Worm (Caenorhabditis elegans): Measurements from ENCODE around the gene mps-4.

Gene mps-4

DNA sequence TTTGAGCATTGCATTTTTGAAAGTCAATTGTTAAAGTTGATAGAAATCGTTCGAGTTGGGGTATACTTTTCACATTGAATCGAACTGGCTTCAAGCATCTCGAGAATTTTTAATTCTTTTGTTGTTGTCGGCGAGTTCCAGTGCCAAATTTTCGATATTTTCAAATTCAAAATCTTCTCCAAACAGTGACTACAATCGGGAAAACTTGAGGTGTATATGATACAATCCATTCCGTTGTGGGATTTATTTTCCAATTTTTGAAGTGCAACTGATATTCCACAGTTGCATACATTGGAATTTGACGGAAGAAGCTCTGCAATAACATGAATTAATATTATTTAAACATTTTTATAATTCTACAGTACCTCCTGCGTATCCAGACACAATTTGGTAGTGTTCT, 34.2 kb upstream of the mps-4 start:
- no peak for TF ChIP-seq pha-4 (tag; optimal IDR thresholded peaks at IDR 0.05)
- TF ChIP-seq lsy-2 (tag; optimal IDR thresholded peaks at IDR 0.05), result no peak
- TF ChIP-seq mab-5 (tag; optimal IDR thresholded peaks at IDR 0.05), result no peak
- no peak for TF ChIP-seq M03D4.4 (tag; optimal IDR thresholded peaks at IDR 0.05)

DNA sequence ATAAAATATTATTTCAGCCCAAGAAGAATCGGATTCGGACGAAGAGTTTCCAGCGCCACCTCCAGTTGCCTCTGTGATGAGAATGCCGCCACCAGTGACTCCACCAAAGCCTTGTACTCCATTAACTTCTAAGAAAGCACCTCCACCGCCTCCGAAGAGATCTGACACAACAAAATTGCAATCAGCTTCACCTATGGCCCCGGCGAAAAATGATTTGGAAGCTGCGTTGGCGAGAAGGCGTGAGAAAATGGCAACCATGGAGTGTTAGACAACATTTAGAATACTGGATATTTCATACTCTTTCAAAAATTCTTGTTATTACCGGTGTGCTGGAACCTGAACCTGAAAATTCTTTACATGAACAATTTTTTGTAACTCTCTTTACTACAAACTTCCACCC, 33.7 kb upstream of the mps-4 start:
- TF ChIP-seq tbx-8 (GFP tag; optimal IDR thresholded peaks at IDR 0.05) (no peak), ham-2 (GFP tag; optimal IDR thresholded peaks at IDR 0.05) (no peak), nhr-237 (tag; optimal IDR thresholded peaks at IDR 0.05) (no peak), lsy-2 (tag; optimal IDR thresholded peaks at IDR 0.05) (no peak), snpc-4 (tag; optimal IDR thresholded peaks at IDR 0.05) (no peak), mab-5 (tag; optimal IDR thresholded peaks at IDR 0.05) (no peak), ces-1 (GFP tag; optimal IDR thresholded peaks at IDR 0.05) (no peak), pha-4 (tag; optimal IDR thresholded peaks at IDR 0.05) (no peak), mls-2 (tag; optimal IDR thresholded peaks at IDR 0.05) (no peak), hlh-1 (tag; optimal IDR thresholded peaks at IDR 0.05) (no peak)

DNA sequence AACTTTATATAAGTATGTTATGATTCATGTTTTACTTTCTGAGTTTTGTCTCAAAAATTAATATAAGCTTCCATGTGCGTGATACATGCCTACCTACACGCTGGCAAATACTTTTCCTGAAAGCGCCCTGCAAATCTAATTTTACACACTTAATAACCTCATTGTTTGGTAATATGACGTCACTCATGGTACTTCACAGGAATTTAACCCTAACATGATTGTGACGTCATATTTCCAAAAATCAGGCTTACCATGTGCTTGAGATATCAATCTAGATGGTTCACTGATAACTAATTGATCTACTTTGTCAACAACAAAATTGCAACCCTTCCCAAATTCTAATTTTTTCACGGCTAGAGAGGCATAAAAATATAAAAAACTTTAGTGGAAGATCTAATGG, 31.9 kb upstream of the mps-4 start:
- peak; percentile 95 for TF ChIP-seq zip-8 (tag; optimal IDR thresholded peaks at IDR 0.05)
- TF ChIP-seq sptf-1 (tag; optimal IDR thresholded peaks at IDR 0.05), result no peak

DNA sequence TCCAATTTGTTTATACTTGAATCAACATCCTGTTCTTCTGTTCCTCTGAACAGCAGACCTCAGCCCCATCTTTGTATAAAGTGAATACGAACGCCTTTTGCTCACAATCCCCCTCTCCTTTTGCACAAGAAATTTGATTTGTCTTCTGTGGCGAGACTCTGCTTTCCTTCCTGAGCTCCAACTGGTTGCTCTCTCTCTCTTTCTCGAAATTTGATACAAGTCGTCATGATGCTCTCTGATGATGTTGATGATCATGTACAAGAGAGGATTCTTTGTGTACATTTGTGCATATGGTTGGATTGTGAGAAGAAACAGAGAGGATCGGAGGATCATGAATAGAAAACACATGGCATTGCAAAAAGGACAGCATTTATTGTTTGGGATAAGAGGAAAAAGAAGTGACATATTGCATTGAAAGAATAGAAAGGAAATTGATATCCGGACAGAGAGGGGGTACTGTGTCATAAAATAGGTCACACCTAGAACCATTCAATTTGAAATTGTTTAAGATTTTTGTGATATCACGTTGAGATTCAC, 29.4 kb upstream of the mps-4 start:
- TF ChIP-seq mls-2 (tag; optimal IDR thresholded peaks at IDR 0.05) (peak; percentile 15), sem-2 (GFP tag; optimal IDR thresholded peaks at IDR 0.05) (no peak), ces-1 (GFP tag; optimal IDR thresholded peaks at IDR 0.05) (peak; percentile 54), nhr-28 (tag; optimal IDR thresholded peaks at IDR 0.05) (no peak), nhr-2 (tag; optimal IDR thresholded peaks at IDR 0.05) (no peak), unc-39 (tag; optimal IDR thresholded peaks at IDR 0.05) (no peak), nhr-237 (tag; optimal IDR thresholded peaks at IDR 0.05) (no peak), cnd-1 (tag; optimal IDR thresholded peaks at IDR 0.05) (peak; percentile 8), pha-4 (tag; optimal IDR thresholded peaks at IDR 0.05) (peak; percentile 27), ceh-83 (GFP tag; optimal IDR thresholded peaks at IDR 0.05) (peak; percentile 65), nhr-76 (tag; optimal IDR thresholded peaks at IDR 0.05) (no peak)

DNA sequence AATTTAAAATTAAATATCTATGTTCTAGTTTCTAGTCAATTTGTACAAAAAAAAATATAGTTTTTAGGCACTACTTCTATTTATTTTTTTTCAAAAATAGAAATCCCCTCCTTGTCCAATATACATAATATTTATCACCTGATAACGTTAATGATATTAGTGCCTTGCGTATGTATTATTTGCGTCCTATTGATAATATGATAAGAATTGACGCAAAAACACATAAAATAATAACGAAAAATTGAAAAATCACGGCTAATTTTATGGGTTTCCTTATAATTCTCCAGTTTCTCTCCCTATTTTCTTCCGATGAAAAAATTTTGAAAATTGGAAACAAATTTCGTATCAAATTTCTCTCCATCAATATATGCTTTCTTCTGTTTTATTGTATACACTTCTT, 28.2 kb upstream of the mps-4 start:
- TF ChIP-seq nhr-12 (tag; optimal IDR thresholded peaks at IDR 0.05) (no peak), nhr-28 (tag; optimal IDR thresholded peaks at IDR 0.05) (no peak), M03D4.4 (tag; optimal IDR thresholded peaks at IDR 0.05) (no peak), mab-5 (tag; optimal IDR thresholded peaks at IDR 0.05) (no peak), elt-1 (tag; optimal IDR thresholded peaks at IDR 0.05; ENCODE audit: borderline replicate concordance, insufficient read depth) (no peak), elt-3 (tag; optimal IDR thresholded peaks at IDR 0.05) (no peak), mls-2 (tag; optimal IDR thresholded peaks at IDR 0.05) (no peak), mep-1 (tag; optimal IDR thresholded peaks at IDR 0.05) (no peak), sem-2 (GFP tag; optimal IDR thresholded peaks at IDR 0.05) (no peak), blmp-1 (tag; optimal IDR thresholded peaks at IDR 0.05) (no peak), ceh-43 (GFP tag; optimal IDR thresholded peaks at IDR 0.05) (no peak), drap-1 (GFP tag; optimal IDR thresholded peaks at IDR 0.05) (no peak), nhr-237 (tag; optimal IDR thresholded peaks at IDR 0.05) (no peak), bed-3 (GFP tag; optimal IDR thresholded peaks at IDR 0.05) (no peak), sptf-1 (tag; optimal IDR thresholded peaks at IDR 0.05) (no peak), unc-62 (GFP tag; optimal IDR thresholded peaks at IDR 0.05) (no peak), lsy-2 (tag; optimal IDR thresholded peaks at IDR 0.05) (no peak), tbx-8 (GFP tag; optimal IDR thresholded peaks at IDR 0.05) (no peak), ces-1 (GFP tag; optimal IDR thresholded peaks at IDR 0.05) (no peak)

DNA sequence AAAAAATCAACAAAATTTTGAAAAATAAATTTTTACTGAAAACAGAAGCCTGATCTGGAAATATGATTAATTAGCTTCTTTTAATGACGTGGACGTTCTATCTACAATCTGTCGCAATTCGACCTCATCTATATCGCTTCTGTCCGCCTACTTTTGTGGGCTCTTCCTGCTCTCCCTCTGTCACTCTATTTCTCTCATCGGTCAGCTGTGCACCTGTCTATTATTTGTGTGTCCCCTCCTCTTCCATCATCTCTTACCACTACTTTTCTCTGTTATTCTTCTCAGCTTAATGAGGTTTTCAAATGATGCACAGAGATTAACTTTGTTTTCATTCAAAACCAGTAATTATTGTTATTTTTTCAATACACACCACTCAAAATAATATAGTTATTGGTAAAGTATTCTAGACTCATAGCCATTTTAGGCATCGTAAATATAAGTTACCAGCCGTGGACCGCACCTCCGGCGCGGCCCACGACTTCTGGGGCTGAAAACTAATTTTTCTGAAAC, 27.6 kb upstream of the mps-4 start:
- no peak for TF ChIP-seq elt-1 (tag; optimal IDR thresholded peaks at IDR 0.05; ENCODE audit: borderline replicate concordance, insufficient read depth)
- TF ChIP-seq ces-1 (GFP tag; optimal IDR thresholded peaks at IDR 0.05), result peak; percentile 58
- TF ChIP-seq blmp-1 (tag; optimal IDR thresholded peaks at IDR 0.05), result no peak
- TF ChIP-seq unc-120 (tag; optimal IDR thresholded peaks at IDR 0.05; ENCODE audit: poor library complexity, severe bottlenecking), result peak; percentile 37
- no peak for TF ChIP-seq mab-5 (tag; optimal IDR thresholded peaks at IDR 0.05)
- no peak for TF ChIP-seq pha-4 (tag; optimal IDR thresholded peaks at IDR 0.05)
- peak; percentile 84 for TF ChIP-seq unc-62 (GFP tag; optimal IDR thresholded peaks at IDR 0.05)
- TF ChIP-seq ham-2 (GFP tag; optimal IDR thresholded peaks at IDR 0.05), result no peak
- no peak for TF ChIP-seq cnd-1 (tag; optimal IDR thresholded peaks at IDR 0.05)
- no peak for TF ChIP-seq ceh-83 (GFP tag; optimal IDR thresholded peaks at IDR 0.05)
- TF ChIP-seq tbx-8 (GFP tag; optimal IDR thresholded peaks at IDR 0.05), result no peak
- no peak for TF ChIP-seq mls-2 (tag; optimal IDR thresholded peaks at IDR 0.05)
- TF ChIP-seq ceh-39 (tag; optimal IDR thresholded peaks at IDR 0.05), result no peak
- no peak for TF ChIP-seq nhr-12 (tag; optimal IDR thresholded peaks at IDR 0.05)
- TF ChIP-seq hlh-1 (tag; optimal IDR thresholded peaks at IDR 0.05), result peak; percentile 97
